Fruit fly (Drosophila melanogaster) whole organism, embryonic: ENCODE data around the gene Jhbp2.

Experiments used
- Asciz ChIP-seq: fragments of 200-800 bp; sonication (Bioruptor generic); optimal IDR thresholded peaks from 2 replicates; lab custom pipeline; 2017; ENCODE audit warnings: missing biosample characterization, mild to moderate bottlenecking, missing genetic modification characterization, missing genetic modification reagents
- BEAF-32 ChIP-seq: fragments of 200-800 bp; sonication (Bioruptor generic); optimal IDR thresholded peaks from 3 replicates; lab custom pipeline; 2017; ENCODE audit warnings: missing biosample characterization, missing genetic modification characterization, mild to moderate bottlenecking, moderate library complexity, missing genetic modification reagents
- CG11085 ChIP-seq: fragments of 200-800 bp; sonication (Bioruptor generic); IDR thresholded peaks from 2 replicates; pipeline ENCODE4 v1.3.6; 2022; ENCODE audit warnings: missing biosample characterization, missing genetic modification characterization
- CG11247 ChIP-seq: fragments of 200-800 bp; sonication (Bioruptor generic); IDR thresholded peaks from 2 replicates; pipeline ENCODE4 v1.3.6; 2022; ENCODE audit warnings: missing biosample characterization, missing genetic modification characterization
- CG11696 ChIP-seq: fragments of 200-800 bp; sonication (Bioruptor generic); IDR thresholded peaks from 2 replicates; pipeline ENCODE4 v1.3.6; 2022; ENCODE audit warnings: missing biosample characterization, missing genetic modification characterization
- CG13624 ChIP-seq: fragments of 200-800 bp; sonication (Bioruptor generic); optimal IDR thresholded peaks from 2 replicates; lab custom pipeline; 2016; ENCODE audit warnings: missing biosample characterization, missing genetic modification characterization
- CG13894 ChIP-seq: fragments of 200-800 bp; sonication (Bioruptor generic); optimal IDR thresholded peaks from 3 replicates; lab custom pipeline; 2018; ENCODE audit warnings: missing biosample characterization, mild to moderate bottlenecking, missing genetic modification characterization, moderate library complexity
- CG14710 ChIP-seq: fragments of 200-800 bp; sonication (Bioruptor generic); optimal IDR thresholded peaks from 3 replicates; lab custom pipeline; 2019; ENCODE audit warnings: missing biosample characterization, mild to moderate bottlenecking, missing genetic modification characterization, moderate library complexity
- CG15011 ChIP-seq: fragments of 200-800 bp; sonication (Bioruptor generic); optimal IDR thresholded peaks from 3 replicates; lab custom pipeline; 2018; ENCODE audit warnings: missing biosample characterization, mild to moderate bottlenecking, missing genetic modification characterization
- CG15479 ChIP-seq: fragments of 200-800 bp; sonication (Bioruptor generic); optimal IDR thresholded peaks from 3 replicates; lab custom pipeline; 2019; ENCODE audit warnings: missing biosample characterization, mild to moderate bottlenecking, missing genetic modification characterization, moderate library complexity
- CG15601 ChIP-seq: fragments of 200-800 bp; sonication (Bioruptor generic); optimal IDR thresholded peaks from 3 replicates; lab custom pipeline; 2019; ENCODE audit warnings: missing biosample characterization, mild to moderate bottlenecking, missing genetic modification characterization, moderate library complexity
- CG17186 ChIP-seq: fragments of 200-800 bp; sonication (Bioruptor generic); optimal IDR thresholded peaks from 3 replicates; lab custom pipeline; 2017; ENCODE audit warnings: missing biosample characterization, missing genetic modification reagents, missing genetic modification characterization
- CG2199 ChIP-seq: fragments of 200-800 bp; sonication (Bioruptor generic); IDR thresholded peaks from 3 replicates; pipeline ENCODE4 v1.3.6; 2022; ENCODE audit warnings: missing biosample characterization, missing genetic modification characterization
- CG2678 ChIP-seq: fragments of 200-800 bp; sonication (Bioruptor generic); optimal IDR thresholded peaks from 3 replicates; lab custom pipeline; 2019; ENCODE audit warnings: missing biosample characterization, mild to moderate bottlenecking, missing genetic modification characterization, moderate library complexity
- CG3065 ChIP-seq: fragments of 200-800 bp; sonication (Bioruptor generic); optimal IDR thresholded peaks from 2 replicates; lab custom pipeline; 2016; ENCODE audit warnings: missing biosample characterization, missing genetic modification characterization
- CG31388 ChIP-seq: fragments of 200-800 bp; sonication (Bioruptor generic); optimal IDR thresholded peaks from 2 replicates; lab custom pipeline; 2016; ENCODE audit warnings: missing biosample characterization, missing genetic modification characterization
- CG33213 ChIP-seq: fragments of 200-800 bp; sonication (Bioruptor generic); optimal IDR thresholded peaks from 3 replicates; lab custom pipeline; 2016; ENCODE audit warnings: missing biosample characterization, missing genetic modification characterization
- CG33557 ChIP-seq: fragments of 200-800 bp; sonication (Bioruptor generic); optimal IDR thresholded peaks from 2 replicates; lab custom pipeline; 2019; ENCODE audit warnings: missing biosample characterization, mild to moderate bottlenecking, missing genetic modification characterization, moderate library complexity
- CG5245 ChIP-seq: fragments of 200-800 bp; sonication (Bioruptor generic); optimal IDR thresholded peaks from 3 replicates; lab custom pipeline; 2016; ENCODE audit warnings: missing biosample characterization, missing genetic modification characterization
- CG6765 ChIP-seq: fragments of 200-800 bp; sonication (Bioruptor generic); optimal IDR thresholded peaks from 3 replicates; lab custom pipeline; 2017; ENCODE audit warnings: missing biosample characterization, mild to moderate bottlenecking, missing genetic modification characterization
- CG7786 ChIP-seq: fragments of 200-800 bp; sonication (Bioruptor generic); optimal IDR thresholded peaks from 2 replicates; lab custom pipeline; 2016; ENCODE audit warnings: missing biosample characterization, missing genetic modification characterization
- CG7963 ChIP-seq: fragments of 200-800 bp; sonication (Bioruptor generic); IDR thresholded peaks from 3 replicates; pipeline ENCODE4 v1.3.6; 2022; ENCODE audit warnings: missing biosample characterization, missing genetic modification characterization; ENCODE audit not compliant: partially characterized antibody
- CG8478 ChIP-seq: fragments of >200 bp; optimal IDR thresholded peaks from 2 replicates; lab custom pipeline; 2018
- CG8944 ChIP-seq: fragments of 200-800 bp; sonication (Bioruptor generic); optimal IDR thresholded peaks from 3 replicates; lab custom pipeline; 2016; ENCODE audit warnings: missing biosample characterization, missing genetic modification characterization
- CG9817 ChIP-seq: fragments of 200-800 bp; sonication (Bioruptor generic); optimal IDR thresholded peaks from 2 replicates; lab custom pipeline; 2018; ENCODE audit warnings: missing biosample characterization, mild to moderate bottlenecking, missing genetic modification characterization, moderate library complexity
- CHES-1-like ChIP-seq: fragments of 200-800 bp; sonication (Bioruptor generic); optimal IDR thresholded peaks from 2 replicates; lab custom pipeline; 2016; ENCODE audit warnings: missing biosample characterization, missing genetic modification characterization
- Deaf1 ChIP-seq: fragments of 200-800 bp; optimal IDR thresholded peaks from 3 replicates; lab custom pipeline; 2019; ENCODE audit warnings: missing biosample characterization, mild to moderate bottlenecking, missing genetic modification characterization, moderate library complexity
- Ets65A ChIP-seq: fragments of 200-800 bp; sonication (Bioruptor generic); peaks from one replicate; lab custom pipeline; 2016; ENCODE audit warnings: missing biosample characterization, missing genetic modification characterization
- H15 ChIP-seq: fragments of 200-800 bp; sonication (Bioruptor generic); IDR thresholded peaks from 3 replicates; pipeline ENCODE4 v1.3.6; 2022; ENCODE audit warnings: missing biosample characterization, missing genetic modification characterization
- HLH3B ChIP-seq: fragments of 200-800 bp; sonication (Bioruptor generic); IDR thresholded peaks from 2 replicates; pipeline ENCODE4 v1.3.6; 2022; ENCODE audit warnings: missing biosample characterization, missing genetic modification characterization
- Mrtf ChIP-seq: fragments of 200-800 bp; sonication (Bioruptor generic); IDR thresholded peaks from 3 replicates; pipeline ENCODE4 v1.3.6; 2022; ENCODE audit warnings: missing biosample characterization, missing genetic modification characterization
- Neu2 ChIP-seq: fragments of 200-800 bp; sonication (Bioruptor generic); optimal IDR thresholded peaks from 3 replicates; lab custom pipeline; 2016; ENCODE audit warnings: missing biosample characterization, missing genetic modification characterization, borderline replicate concordance
- Nf-YB ChIP-seq: fragments of 200-800 bp; sonication (Bioruptor generic); optimal IDR thresholded peaks from 3 replicates; lab custom pipeline; 2019; ENCODE audit warnings: missing biosample characterization, mild to moderate bottlenecking, missing genetic modification characterization, moderate library complexity
- Nf-YC ChIP-seq: fragments of 200-800 bp; optimal IDR thresholded peaks from 3 replicates; lab custom pipeline; 2019; ENCODE audit warnings: missing biosample characterization, mild to moderate bottlenecking, missing genetic modification characterization, moderate library complexity
- Side ChIP-seq: fragments of 200-800 bp; sonication (Bioruptor generic); optimal IDR thresholded peaks from 2 replicates; lab custom pipeline; 2016; ENCODE audit warnings: missing biosample characterization, missing genetic modification characterization
- Sox102F ChIP-seq: fragments of 200-800 bp; sonication (Bioruptor generic); optimal IDR thresholded peaks from 2 replicates; lab custom pipeline; 2018; ENCODE audit warnings: missing biosample characterization, mild to moderate bottlenecking, missing genetic modification characterization, moderate library complexity
- Xbp1 ChIP-seq: fragments of 200-800 bp; sonication (Bioruptor generic); optimal IDR thresholded peaks from 3 replicates; lab custom pipeline; 2016; ENCODE audit warnings: missing biosample characterization, mild to moderate bottlenecking, missing genetic modification characterization
- YL-1 ChIP-seq: fragments of 200-800 bp; sonication (Bioruptor generic); optimal IDR thresholded peaks from 3 replicates; lab custom pipeline; 2017; ENCODE audit warnings: missing biosample characterization, mild to moderate bottlenecking, missing genetic modification characterization
- aop ChIP-seq: fragments of 200-800 bp; sonication (Bioruptor generic); IDR thresholded peaks from 2 replicates; pipeline ENCODE4 v1.3.6; 2022; ENCODE audit warnings: missing biosample characterization, missing genetic modification characterization
- disco-r ChIP-seq: fragments of 200-800 bp; sonication (Bioruptor generic); optimal IDR thresholded peaks from 2 replicates; lab custom pipeline; 2016; ENCODE audit warnings: missing biosample characterization, missing genetic modification characterization
- gcm2 ChIP-seq: fragments of 200-800 bp; sonication (Bioruptor generic); optimal IDR thresholded peaks from 2 replicates; lab custom pipeline; 2016; ENCODE audit warnings: missing biosample characterization, missing genetic modification characterization
- grn ChIP-seq: fragments of 200-800 bp; sonication (Bioruptor generic); optimal IDR thresholded peaks from 3 replicates; lab custom pipeline; 2017; ENCODE audit warnings: missing biosample characterization, missing genetic modification characterization
- gsb ChIP-seq: fragments of 200-800 bp; sonication (Bioruptor generic); IDR thresholded peaks from 2 replicates; pipeline ENCODE4 v1.3.6; 2022; ENCODE audit warnings: missing biosample characterization, missing genetic modification characterization
- klu ChIP-seq: fragments of 200-800 bp; sonication (Bioruptor generic); IDR thresholded peaks from 2 replicates; pipeline ENCODE4 v1.3.6; 2022; ENCODE audit warnings: missing biosample characterization, missing genetic modification characterization
- nerfin-1 ChIP-seq: fragments of 200-800 bp; sonication (Bioruptor generic); optimal IDR thresholded peaks from 3 replicates; lab custom pipeline; 2019; ENCODE audit warnings: missing biosample characterization, mild to moderate bottlenecking, missing genetic modification characterization, moderate library complexity
- nmo ChIP-seq: fragments of 200-800 bp; sonication (Bioruptor generic); optimal IDR thresholded peaks from 2 replicates; lab custom pipeline; 2018; ENCODE audit warnings: missing biosample characterization, mild to moderate bottlenecking, missing genetic modification characterization, moderate library complexity
- oc ChIP-seq: fragments of 200-800 bp; sonication (Bioruptor generic); optimal IDR thresholded peaks from 2 replicates; lab custom pipeline; 2018; ENCODE audit warnings: missing biosample characterization, mild to moderate bottlenecking, missing genetic modification characterization, moderate library complexity
- odd ChIP-seq: fragments of 200-800 bp; sonication (Bioruptor generic); optimal IDR thresholded peaks from 2 replicates; lab custom pipeline; 2017; ENCODE audit warnings: missing biosample characterization, mild to moderate bottlenecking, missing genetic modification characterization
- ro ChIP-seq: fragments of 200-800 bp; sonication (Bioruptor generic); IDR thresholded peaks from 2 replicates; pipeline ENCODE4 v1.3.6; 2022; ENCODE audit warnings: missing biosample characterization, missing genetic modification characterization
- sc ChIP-seq, 3 experiments: fragments of >200 bp in 2 of 3; fragments of 200-800 bp in 1 of 3; sonication (Bioruptor generic) in 1 of 3; optimal IDR thresholded peaks; 2 replicates in 2 of 3; 3 replicates in 1 of 3; lab custom pipeline; 2017; ENCODE audit warnings: mild to moderate bottlenecking in 1 of 3, missing biosample characterization in 1 of 3, missing genetic modification characterization in 1 of 3, missing genetic modification reagents in 1 of 3
- wek ChIP-seq: fragments of 200-800 bp; sonication (Bioruptor generic); optimal IDR thresholded peaks from 3 replicates; lab custom pipeline; 2018; ENCODE audit warnings: missing biosample characterization, mild to moderate bottlenecking, missing genetic modification characterization, moderate library complexity

The Jhbp2 gene

dm6 chr3R:4952571-4952929 lies 8.6 kb downstream of the Jhbp2 start, which contains the start of gene Ubc6 (continued):
- TF ChIP-seq CG15601 (tag; lab: Kevin White, UChicago): peak; percentile 63
- TF ChIP-seq CG13894: peak; percentile 82
- TF ChIP-seq ro: no peak
- TF ChIP-seq CG31388 (GFP tag; lab: Kevin White, UChicago): no peak
- TF ChIP-seq Asciz (GFP tag; lab: Kevin White, UChicago): no peak
- TF ChIP-seq YL-1 (GFP tag; lab: Kevin White, UChicago): peak; percentile 59
- TF ChIP-seq CG11696: no peak
- TF ChIP-seq CG2678 (tag; lab: Kevin White, UChicago): peak; percentile 36
- no peak for TF ChIP-seq Neu2 (GFP tag; lab: Kevin White, UChicago)
- TF ChIP-seq CG17186: peak; percentile 80
- no peak for TF ChIP-seq CG8478 (lab: Kevin White, UChicago)
- no peak for TF ChIP-seq CG7963 (GFP tag; lab: Robert Waterston, UW)
- TF ChIP-seq gsb (GFP tag; lab: Robert Waterston, UW): no peak
- no peak for TF ChIP-seq CG2199 (GFP tag; lab: Robert Waterston, UW)
- TF ChIP-seq sc (optimal IDR thresholded peaks at IDR 0.05; lab: Kevin White, UChicago): no peak
- TF ChIP-seq sc (GFP tag; optimal IDR thresholded peaks at IDR 0.05; lab: Kevin White, UChicago): no peak
- peak; percentile 98 for TF ChIP-seq Ets65A (GFP tag; lab: Kevin White, UChicago)
- peak; percentile 42 for TF ChIP-seq Nf-YC (tag; lab: Kevin White, UChicago)
- no peak for TF ChIP-seq Sox102F
- TF ChIP-seq wek (GFP tag; lab: Kevin White, UChicago): no peak
- peak; percentile 95 for TF ChIP-seq CG33213 (GFP tag; lab: Kevin White, UChicago)
- peak; percentile 72 for TF ChIP-seq CG8944
- peak; percentile 80 for TF ChIP-seq CG7786 (GFP tag; lab: Kevin White, UChicago)
- TF ChIP-seq BEAF-32 (GFP tag; lab: Kevin White, UChicago): peak; percentile 100
- peak; percentile 57 for TF ChIP-seq Side
- no peak for TF ChIP-seq Mrtf (GFP tag; lab: Robert Waterston, UW)
- peak; percentile 40 for TF ChIP-seq CG6765 (GFP tag; lab: Kevin White, UChicago)
- TF ChIP-seq Xbp1 (GFP tag; lab: Kevin White, UChicago): peak; percentile 81
- TF ChIP-seq HLH3B (GFP tag; lab: Robert Waterston, UW): no peak
- peak; percentile 31 for TF ChIP-seq Deaf1 (tag; lab: Kevin White, UChicago)
- TF ChIP-seq klu (GFP tag; lab: Robert Waterston, UW): no peak
- TF ChIP-seq CHES-1-like (GFP tag; lab: Kevin White, UChicago): peak; percentile 84
- peak; percentile 65 for TF ChIP-seq grn (GFP tag; lab: Kevin White, UChicago)
- TF ChIP-seq Nf-YB: peak; percentile 27
- TF ChIP-seq CG15011: no peak
- peak; percentile 82 for TF ChIP-seq nmo (GFP tag; lab: Kevin White, UChicago)
- TF ChIP-seq CG33557 (GFP tag; lab: Kevin White, UChicago): peak; percentile 19
- TF ChIP-seq oc (tag; lab: Kevin White, UChicago): peak; percentile 9
- no peak for TF ChIP-seq CG11247 (GFP tag; lab: Robert Waterston, UW)
- peak; percentile 43 for TF ChIP-seq nerfin-1 (tag; lab: Kevin White, UChicago)
- TF ChIP-seq CG9817: peak; percentile 52
- TF ChIP-seq aop: no peak
- TF ChIP-seq H15: no peak
- TF ChIP-seq CG15479 (GFP tag; lab: Kevin White, UChicago): no peak
- TF ChIP-seq CG5245: peak; percentile 25
- peak; percentile 85 for TF ChIP-seq CG14710
- TF ChIP-seq CG11085: no peak
- peak; percentile 34 for TF ChIP-seq gcm2 (GFP tag; lab: Kevin White, UChicago)
- peak; percentile 19 for TF ChIP-seq disco-r (GFP tag; lab: Kevin White, UChicago)
- peak; percentile 80 for TF ChIP-seq CG13624 (GFP tag; lab: Kevin White, UChicago)
- no peak for TF ChIP-seq CG3065
- TF ChIP-seq odd (GFP tag; lab: Kevin White, UChicago): no peak
